Fruit fly (Drosophila melanogaster): ENCODE data around the gene Gyc32E.

- TF ChIP-seq kay (GFP tag; ENCODE audit: borderline replicate concordance) (peak; percentile 11), tj (GFP tag; optimal IDR thresholded peaks at IDR 0.05) (no peak), CG12768 (GFP tag; optimal IDR thresholded peaks at IDR 0.05) (no peak), bab1 (GFP tag; optimal IDR thresholded peaks at IDR 0.05) (no peak), CG7045 (GFP tag; optimal IDR thresholded peaks at IDR 0.05) (no peak), CG1620 (GFP tag; optimal IDR thresholded peaks at IDR 0.05) (no peak)
Measured at dm6 chr2L:11167997-11168396, 19.1 kb upstream of the Gyc32E start.

Measured in whole organism, adult.